Worm (Caenorhabditis elegans) whole organism, early embryonic: ENCODE measurements around the gene btb-2.

Experiments used
- ama-1 ChIP-seq: fragments of 150-350 bp; optimal IDR thresholded peaks from 2 replicates; lab custom pipeline; 2014
- ceh-13 ChIP-seq: fragments of 200-800 bp; sonication (Bioruptor generic); optimal IDR thresholded peaks from 2 replicates; lab custom pipeline; 2018; ENCODE audit warnings: mild to moderate bottlenecking, missing genetic modification characterization, missing compliant biosample characterization
- ets-7 ChIP-seq: sonication (generic microtip); optimal IDR thresholded peaks from 2 replicates; lab custom pipeline; 2016; ENCODE audit warnings: missing genotype, missing genetic modification characterization, missing compliant biosample characterization
- flt-1 ChIP-seq: fragments of 200-800 bp; sonication (Bioruptor generic); IDR thresholded peaks from 2 replicates; pipeline ENCODE4 v1.3.6; 2022; ENCODE audit warnings: missing genetic modification characterization, missing compliant biosample characterization
- hmbx-1 ChIP-seq: sonication (generic microtip); optimal IDR thresholded peaks from 2 replicates; lab custom pipeline; 2016; ENCODE audit warnings: mild to moderate bottlenecking, missing genetic modification characterization, missing compliant biosample characterization
- hmg-4 ChIP-seq: fragments of 200-800 bp; sonication (Bioruptor generic); optimal IDR thresholded peaks from 2 replicates; lab custom pipeline; 2018; ENCODE audit warnings: mild to moderate bottlenecking, missing genetic modification characterization, missing compliant biosample characterization
- hnd-1 ChIP-seq: sonication (generic microtip); optimal IDR thresholded peaks from 2 replicates; lab custom pipeline; 2016; ENCODE audit warnings: missing genetic modification characterization, missing compliant biosample characterization
- sea-1 ChIP-seq: fragments of 200-800 bp; sonication (Bioruptor generic); conservative IDR thresholded peaks from 2 replicates; pipeline ENCODE4 v1.3.6; 2022; ENCODE audit warnings: missing genetic modification characterization, missing compliant biosample characterization
- tbx-11 ChIP-seq: fragments of 200-800 bp; sonication (Bioruptor generic); IDR thresholded peaks from 2 replicates; pipeline ENCODE4 v1.3.6; 2022; ENCODE audit warnings: missing genetic modification characterization, missing compliant biosample characterization
- tra-4 ChIP-seq: sonication (generic microtip); optimal IDR thresholded peaks from 2 replicates; lab custom pipeline; 2017; ENCODE audit warnings: missing genetic modification characterization, missing compliant biosample characterization

ce11 chrII:6358232-6358631 is 43.5 kb upstream of the btb-2 start:
- no peak for TF ChIP-seq ama-1 (lab: Kevin White, UChicago)
- no peak for TF ChIP-seq flt-1
- TF ChIP-seq sea-1 (GFP tag; lab: Robert Waterston, UW) = no peak
- TF ChIP-seq ceh-13 (GFP tag; lab: Kevin White, UChicago) = no peak
- TF ChIP-seq tbx-11 (GFP tag; lab: Robert Waterston, UW) = no peak
- no peak for TF ChIP-seq hmg-4 (GFP tag; lab: Kevin White, UChicago)
- TF ChIP-seq hnd-1 = no peak
- no peak for TF ChIP-seq hmbx-1 (tag; lab: Kevin White, UChicago)
- TF ChIP-seq tra-4 (tag; lab: Kevin White, UChicago) = no peak
- TF ChIP-seq ets-7 (tag; lab: Kevin White, UChicago) = no peak
